Worm (Caenorhabditis elegans) whole organism, L2 larva: ENCODE results near the gene ttbk-7.
"Not testable (repeated sequence)": the region's sequence is repeated elsewhere in the genome, so short reads cannot be mapped to it uniquely, and the experiment has no call there.

Experiments
- F13H6.1 ChIP-seq: sonication (generic microtip); optimal IDR thresholded peaks from 2 replicates; lab custom pipeline; 2016; ENCODE audit warnings: missing genetic modification characterization, missing compliant biosample characterization
- alr-1 ChIP-seq: fragments of 150-350 bp; optimal IDR thresholded peaks from 2 replicates; lab custom pipeline; 2014; ENCODE audit warnings: missing biosample characterization, missing genetic modification characterization
- aly-2 ChIP-seq: fragments of 150-350 bp; optimal IDR thresholded peaks from 2 replicates; lab custom pipeline; 2014; ENCODE audit warnings: missing biosample characterization, missing genetic modification characterization
- egl-27 ChIP-seq: sonication (generic microtip); optimal IDR thresholded peaks from 3 replicates; lab custom pipeline; 2017; ENCODE audit warnings: missing biosample characterization, missing genetic modification reagents, missing genetic modification characterization
- lsy-2 ChIP-seq, 2 experiments: fragments of 150-350 bp in 1 of 2; sonication (generic microtip) in 1 of 2; optimal IDR thresholded peaks; 2 replicates each; lab custom pipeline; 2014 to 2017; ENCODE audit warnings: missing biosample characterization in 2 of 2, missing genetic modification characterization in 2 of 2
- nhr-11 ChIP-seq: fragments of 150-350 bp; optimal IDR thresholded peaks from 2 replicates; lab custom pipeline; 2014; ENCODE audit warnings: missing biosample characterization, missing genetic modification characterization
- nhr-23 ChIP-seq: fragments of 150-350 bp; optimal IDR thresholded peaks from 2 replicates; lab custom pipeline; 2014; ENCODE audit warnings: missing biosample characterization, missing genetic modification reagents, missing genetic modification characterization
- nhr-25 ChIP-seq: fragments of 150-350 bp; sonication (generic microtip); optimal IDR thresholded peaks from 3 replicates; lab custom pipeline; 2014; ENCODE audit warnings: missing biosample characterization, missing genetic modification characterization
- nhr-77 ChIP-seq: fragments of 150-350 bp; optimal IDR thresholded peaks from 2 replicates; lab custom pipeline; 2014; ENCODE audit warnings: missing biosample characterization, missing genetic modification characterization

ce11 chrV:12865615-12866014 is 30.1 kb downstream of the ttbk-7 start, which contains the start of gene T07F10.5:
- not testable (repeated sequence) for TF ChIP-seq alr-1; nhr-11; aly-2 (tag; lab: Kevin White, UChicago); egl-27 (tag; lab: Kevin White, UChicago); lsy-2 (tag; optimal IDR thresholded peaks at IDR 0.05; lab: Kevin White, UChicago); nhr-23 (tag; lab: Kevin White, UChicago); nhr-77 (tag; lab: Kevin White, UChicago); F13H6.1 (tag; lab: Kevin White, UChicago); nhr-25 (tag; lab: Kevin White, UChicago)
